Worm (Caenorhabditis elegans): ENCODE measurements around the gene acs-9.

The acs-9 gene

DNA sequence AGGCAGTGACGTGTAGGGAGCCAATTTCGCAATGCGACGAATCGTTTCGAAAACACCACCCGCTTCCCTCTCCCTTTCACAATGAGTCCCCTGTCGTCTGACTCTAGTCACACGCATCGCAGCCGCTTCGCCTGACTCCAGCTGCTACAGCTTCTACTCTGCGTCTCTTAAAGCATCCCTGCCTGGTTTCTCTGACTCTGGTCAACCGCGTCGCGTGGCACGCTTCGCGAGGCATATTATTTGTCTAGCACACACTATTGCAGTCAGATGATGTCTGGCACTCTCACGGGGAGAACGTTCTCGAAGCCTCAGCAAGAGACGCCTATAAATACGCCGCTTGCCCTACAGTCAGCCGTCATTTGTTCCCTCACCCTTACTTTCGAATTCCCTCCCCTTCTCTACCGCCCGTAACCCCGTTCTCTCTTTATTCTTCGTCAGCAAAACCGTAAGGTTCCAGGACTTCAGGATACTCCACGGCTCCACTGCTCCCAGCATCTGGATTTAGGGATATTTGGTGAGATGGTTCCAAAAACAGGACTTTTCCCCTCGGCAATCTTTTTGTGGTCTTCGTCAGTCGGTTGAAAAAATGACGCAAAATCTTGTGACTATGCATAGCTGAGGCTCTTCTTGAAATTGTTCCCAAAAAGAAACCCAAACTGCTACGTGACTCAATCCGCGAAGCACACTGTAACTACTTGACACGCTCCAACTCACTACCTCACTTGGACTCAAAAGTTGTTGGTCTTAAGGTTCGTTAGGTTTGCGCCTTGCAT lies 49.4 kb upstream of the acs-9 start (continued):
- peak; percentile 88 to 93 for TF ChIP-seq let-607 (tag; optimal IDR thresholded peaks at IDR 0.05)
- TF ChIP-seq Y79H2A.3 (GFP tag; conservative IDR thresholded peaks at IDR 0.05), result no peak

- TF ChIP-seq ztf-22 (GFP tag; optimal IDR thresholded peaks at IDR 0.05) (no peak), attf-3 (GFP tag; conservative IDR thresholded peaks at IDR 0.05) (no peak), ceh-100 (GFP tag; IDR thresholded peaks at IDR 0.05) (no peak), Y67H2A.10 (GFP tag; conservative IDR thresholded peaks at IDR 0.05) (no peak), hmg-20 (GFP tag; IDR thresholded peaks at IDR 0.05) (peak; percentile 38; the same call in 1 of the 2 replicates), zfh-2 (GFP tag; conservative IDR thresholded peaks at IDR 0.05) (no peak), hmg-1.2 (GFP tag; IDR thresholded peaks at IDR 0.05) (peak; percentile 73), pbrm-1 (GFP tag; IDR thresholded peaks at IDR 0.05) (peak; percentile 82; the same call in 1 of the 2 replicates), sdz-38 (tag; optimal IDR thresholded peaks at IDR 0.05) (peak; percentile 56), snpc-1.1 (tag; optimal IDR thresholded peaks at IDR 0.05; ENCODE audit: insufficient read depth) (peak; percentile 8), athp-1 (tag; optimal IDR thresholded peaks at IDR 0.05) (peak; percentile 51), Y56A3A.18 (GFP tag; IDR thresholded peaks at IDR 0.05) (peak; percentile 67; the same call in 1 of the 2 replicates), ceh-27 (GFP tag; optimal IDR thresholded peaks at IDR 0.05) (peak; percentile 45), hsf-1 (GFP tag; IDR thresholded peaks at IDR 0.05) (peak; percentile 46), ekl-4 (GFP tag; IDR thresholded peaks at IDR 0.05) (no peak), rcor-1 (GFP tag; IDR thresholded peaks at IDR 0.05) (0 out of 2 replicates have a peak, but pooled peaks have one; percentile 48), F23B12.7 (tag; optimal IDR thresholded peaks at IDR 0.05; ENCODE audit: insufficient read depth) (peak; percentile 59), aptf-2 (GFP tag; conservative IDR thresholded peaks at IDR 0.05) (no peak), somi-1 (GFP tag; optimal IDR thresholded peaks at IDR 0.05) (peak; percentile 16), dox-1 (GFP tag; IDR thresholded peaks at IDR 0.05) (peak; percentile 70; the same call in 1 of the 2 replicates), nhr-179 (tag; optimal IDR thresholded peaks at IDR 0.05) (peak; percentile 18), ztf-25 (GFP tag; IDR thresholded peaks at IDR 0.05) (peak; percentile 85), snpc-4 (GFP tag; optimal IDR thresholded peaks at IDR 0.05) (no peak), snpc-4 (tag; optimal IDR thresholded peaks at IDR 0.05) (peak in 3 of 4 experiments; percentile 40 to 76 (median 70)), bed-1 (GFP tag; IDR thresholded peaks at IDR 0.05) (no peak), K12H6.12 (tag; optimal IDR thresholded peaks at IDR 0.05) (peak; percentile 49), nhr-120 (GFP tag; IDR thresholded peaks at IDR 0.05) (no peak), D2030.7 (GFP tag; IDR thresholded peaks at IDR 0.05) (peak; percentile 79), die-1 (tag; optimal IDR thresholded peaks at IDR 0.05) (peak; percentile 79), sea-2 (GFP tag; IDR thresholded peaks at IDR 0.05) (no peak), atf-7 (tag; optimal IDR thresholded peaks at IDR 0.05) (peak; percentile 9), mxl-1 (tag; optimal IDR thresholded peaks at IDR 0.05) (peak; percentile 28), lir-1 (GFP tag; conservative IDR thresholded peaks at IDR 0.05) (0 out of 2 replicates have a peak, but pooled peaks have one; percentile 28), madf-10 (tag; optimal IDR thresholded peaks at IDR 0.05) (no peak), madf-6 (GFP tag; IDR thresholded peaks at IDR 0.05) (peak; percentile 39; the same call in 1 of the 2 replicates), T07F8.4 (tag; optimal IDR thresholded peaks at IDR 0.05) (peak; percentile 33), nhr-90 (tag; optimal IDR thresholded peaks at IDR 0.05) (peak; percentile 68), ztf-28 (GFP tag; IDR thresholded peaks at IDR 0.05) (0 out of 2 replicates have a peak, but pooled peaks have one; percentile 65), lin-26 (GFP tag; IDR thresholded peaks at IDR 0.05) (peak; percentile 87), attf-6 (GFP tag; IDR thresholded peaks at IDR 0.05) (peak; percentile 35; the same call in 1 of the 2 replicates), hlh-12 (tag; optimal IDR thresholded peaks at IDR 0.05) (peak; percentile 47), repo-1 (tag; optimal IDR thresholded peaks at IDR 0.05) (peak; percentile 0), mcd-1 (GFP tag; IDR thresholded peaks at IDR 0.05) (peak; percentile 40; the same call in 1 of the 2 replicates)
These were observed 47.8 kb upstream of the acs-9 start for ce11 chrX:16928087-16928486.
